Fruit fly (Drosophila melanogaster): ENCODE measurements around the gene CG43061.

CG43061 gene

DNA sequence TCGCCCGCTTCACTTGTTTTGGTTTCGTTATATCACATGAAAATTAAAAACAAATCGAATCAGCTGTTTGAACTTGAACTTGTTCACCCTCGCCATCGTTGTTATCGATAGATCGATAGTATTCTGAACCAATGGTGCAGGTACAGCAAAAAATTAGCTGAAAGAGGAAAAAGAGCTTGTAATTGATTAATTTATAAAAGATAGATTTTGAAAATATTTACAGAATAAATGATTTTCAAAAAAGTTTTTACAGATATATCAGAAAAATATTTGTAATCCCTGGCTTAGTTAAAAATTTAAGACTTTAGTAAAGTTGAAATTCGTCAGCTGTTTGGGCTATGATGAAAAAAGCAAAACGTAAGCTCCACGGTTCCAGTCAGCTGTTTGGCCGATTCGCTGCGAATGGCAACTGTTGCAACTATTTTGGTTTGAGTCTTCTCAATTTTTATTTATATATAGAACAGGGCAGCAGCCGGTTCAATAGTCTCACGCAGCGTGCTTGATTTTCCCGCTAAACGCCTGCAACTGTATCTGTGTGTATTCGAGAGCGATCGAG, 16.5 kb upstream of the CG43061 start, which contains the start of the genes CG11035 and unc-45 (continued):
- TF ChIP-seq CG12391 (tag; optimal IDR thresholded peaks at IDR 0.05) (peak; percentile 70), CG10147 (GFP tag; optimal IDR thresholded peaks at IDR 0.05) (peak; percentile 51), CG3995 (GFP tag; optimal IDR thresholded peaks at IDR 0.05) (peak; percentile 19), CG13296 (GFP tag; optimal IDR thresholded peaks at IDR 0.05) (peak; percentile 37), Aef1 (GFP tag; IDR thresholded peaks at IDR 0.05) (0 out of 3 replicates have a peak, but pooled peaks have one; percentile 20), Nf-YC (tag; optimal IDR thresholded peaks at IDR 0.05) (peak; percentile 72), gro (GFP tag; optimal IDR thresholded peaks at IDR 0.05) (peak; percentile 59), usp (GFP tag; optimal IDR thresholded peaks at IDR 0.05) (no peak), tin (GFP tag; optimal IDR thresholded peaks at IDR 0.05) (peak; percentile 31), CG34422 (GFP tag; IDR thresholded peaks at IDR 0.05) (peak; percentile 42; the same call in 1 of the 3 replicates), CG9727 (GFP tag; optimal IDR thresholded peaks at IDR 0.05) (peak; percentile 56), pzg (GFP tag; optimal IDR thresholded peaks at IDR 0.05) (peak; percentile 57), Eip74EF (GFP tag; optimal IDR thresholded peaks at IDR 0.05) (no peak), CG17361 (GFP tag; IDR thresholded peaks at IDR 0.05) (peak; percentile 66), CG14860 (GFP tag; IDR thresholded peaks at IDR 0.05; ENCODE audit: partially characterized antibody) (peak; percentile 75), CG13624 (GFP tag; optimal IDR thresholded peaks at IDR 0.05) (peak; percentile 36), klu (GFP tag; IDR thresholded peaks at IDR 0.05) (peak; percentile 38; the same call in 1 of the 2 replicates), CG12659 (GFP tag; optimal IDR thresholded peaks at IDR 0.05) (peak; percentile 63), BtbVII (GFP tag; optimal IDR thresholded peaks at IDR 0.05) (no peak), CG2889 (GFP tag; IDR thresholded peaks at IDR 0.05) (no peak), sc (optimal IDR thresholded peaks at IDR 0.05) (no peak), sc (GFP tag; optimal IDR thresholded peaks at IDR 0.05) (no peak), Hand (GFP tag; optimal IDR thresholded peaks at IDR 0.05) (no peak), Rfx (GFP tag; IDR thresholded peaks at IDR 0.05) (peak; percentile 65), CG2116 (GFP tag; optimal IDR thresholded peaks at IDR 0.05) (peak; percentile 75), CG3281 (GFP tag; optimal IDR thresholded peaks at IDR 0.05) (no peak), CG8924 (tag; optimal IDR thresholded peaks at IDR 0.05) (peak; percentile 18), CG32772 (GFP tag; IDR thresholded peaks at IDR 0.05) (peak; percentile 39), ind (GFP tag; optimal IDR thresholded peaks at IDR 0.05) (peak; percentile 47), sna (GFP tag; IDR thresholded peaks at IDR 0.05; ENCODE audit: partially characterized antibody) (peak; percentile 75), CG32767 (GFP tag; IDR thresholded peaks at IDR 0.05) (0 out of 2 replicates have a peak, but pooled peaks have one; percentile 14), gfzf (GFP tag; optimal IDR thresholded peaks at IDR 0.05) (no peak), lbe (GFP tag; optimal IDR thresholded peaks at IDR 0.05) (peak; percentile 65), vnd (GFP tag; IDR thresholded peaks at IDR 0.05; ENCODE audit: partially characterized antibody) (peak; percentile 61; the same call in 2 of the 3 replicates), caup (GFP tag; optimal IDR thresholded peaks at IDR 0.05; ENCODE audit: severe bottlenecking) (no peak), CG9876 (GFP tag; optimal IDR thresholded peaks at IDR 0.05) (no peak), CG4328 (GFP tag; optimal IDR thresholded peaks at IDR 0.05) (peak; percentile 54), zfh2 (GFP tag; optimal IDR thresholded peaks at IDR 0.05) (no peak), emc (GFP tag; optimal IDR thresholded peaks at IDR 0.05) (no peak), HLH4C (GFP tag; IDR thresholded peaks at IDR 0.05; ENCODE audit: partially characterized antibody) (peak; percentile 64), CG10267 (tag; optimal IDR thresholded peaks at IDR 0.05) (peak; percentile 49), Fer2 (tag; optimal IDR thresholded peaks at IDR 0.05) (peak; percentile 38), CTCF (GFP tag; optimal IDR thresholded peaks at IDR 0.05) (no peak), Hmr (GFP tag; optimal IDR thresholded peaks at IDR 0.05) (no peak), CG7839 (tag; optimal IDR thresholded peaks at IDR 0.05) (peak; percentile 48), phol (tag; optimal IDR thresholded peaks at IDR 0.05) (peak; percentile 71), slou (GFP tag; optimal IDR thresholded peaks at IDR 0.05) (no peak), Camta (GFP tag; optimal IDR thresholded peaks at IDR 0.05) (peak; percentile 72), unc-4 (GFP tag; IDR thresholded peaks at IDR 0.05; ENCODE audit: partially characterized antibody) (peak; percentile 78), trem (tag; optimal IDR thresholded peaks at IDR 0.05) (peak; percentile 41)

Data from whole organism, embryonic.